Worm (Caenorhabditis elegans) whole organism, young adult: Measurements from ENCODE around the gene K05B2.2.

ENCODE experiments used
- K12H6.12 ChIP-seq: fragments of 200-800 bp; sonication (Bioruptor generic); optimal IDR thresholded peaks from 2 replicates; lab custom pipeline; 2018; ENCODE audit warnings: mild to moderate bottlenecking, missing genetic modification characterization, missing compliant biosample characterization
- ama-1 ChIP-seq, 3 experiments: fragments of 150-350 bp in 1 of 3; sonication (generic microtip) in 2 of 3; optimal IDR thresholded peaks; 2 replicates each; lab custom pipeline; 2014 to 2018; ENCODE audit warnings: missing biosample characterization in 2 of 3, missing genetic modification characterization in 2 of 3, missing genetic modification reagents in 2 of 3
- attf-3 ChIP-seq: fragments of 200-800 bp; sonication (Bioruptor generic); conservative IDR thresholded peaks from 2 replicates; pipeline ENCODE4 v1.3.6; 2022; ENCODE audit warnings: missing genetic modification reagents, missing genetic modification characterization, missing compliant biosample characterization
- die-1 ChIP-seq: sonication (generic microtip); optimal IDR thresholded peaks from 2 replicates; lab custom pipeline; 2016; ENCODE audit warnings: missing genotype, mild to moderate bottlenecking, missing genetic modification characterization, missing compliant biosample characterization
- hlh-26 ChIP-seq: fragments of 200-800 bp; sonication (Bioruptor generic); conservative IDR thresholded peaks from 2 replicates; pipeline ENCODE4 v1.3.6; 2022; ENCODE audit warnings: missing genetic modification reagents, missing genetic modification characterization, missing compliant biosample characterization
- hrde-1 ChIP-seq: sonication (generic microtip); optimal IDR thresholded peaks from 2 replicates; lab custom pipeline; 2016; ENCODE audit warnings: missing genetic modification characterization, mild to moderate bottlenecking, missing compliant biosample characterization, moderate library complexity, missing genotype, missing genetic modification reagents, borderline replicate concordance
- madf-3 ChIP-seq: fragments of 200-800 bp; sonication (Bioruptor generic); IDR thresholded peaks from 2 replicates; pipeline ENCODE4 v1.3.6; 2022; ENCODE audit warnings: missing genetic modification reagents, missing genetic modification characterization, missing compliant biosample characterization
- pbrm-1 ChIP-seq: fragments of 200-800 bp; sonication (Bioruptor generic); IDR thresholded peaks from 2 replicates; pipeline ENCODE4 v1.3.6; 2022; ENCODE audit warnings: missing genetic modification reagents, missing genetic modification characterization, missing compliant biosample characterization
- pha-4 ChIP-seq: fragments of 150-350 bp; sonication (generic microtip); optimal IDR thresholded peaks from 2 replicates; lab custom pipeline; 2014; ENCODE audit warnings: missing biosample characterization, missing genetic modification reagents, missing genetic modification characterization
- sea-2 ChIP-seq: fragments of 200-800 bp; sonication (Bioruptor generic); IDR thresholded peaks from 2 replicates; pipeline ENCODE4 v1.3.6; 2022; ENCODE audit warnings: missing genetic modification characterization, missing compliant biosample characterization
- tbx-9 ChIP-seq: sonication (generic microtip); optimal IDR thresholded peaks from 2 replicates; lab custom pipeline; 2016; ENCODE audit warnings: borderline replicate concordance, missing genetic modification characterization, inconsistent platforms, missing compliant biosample characterization
- zfh-2 ChIP-seq: fragments of 200-800 bp; sonication (Bioruptor generic); conservative IDR thresholded peaks from 2 replicates; pipeline ENCODE4 v1.3.6; 2022; ENCODE audit warnings: missing genetic modification reagents, missing genetic modification characterization, missing compliant biosample characterization

DNA sequence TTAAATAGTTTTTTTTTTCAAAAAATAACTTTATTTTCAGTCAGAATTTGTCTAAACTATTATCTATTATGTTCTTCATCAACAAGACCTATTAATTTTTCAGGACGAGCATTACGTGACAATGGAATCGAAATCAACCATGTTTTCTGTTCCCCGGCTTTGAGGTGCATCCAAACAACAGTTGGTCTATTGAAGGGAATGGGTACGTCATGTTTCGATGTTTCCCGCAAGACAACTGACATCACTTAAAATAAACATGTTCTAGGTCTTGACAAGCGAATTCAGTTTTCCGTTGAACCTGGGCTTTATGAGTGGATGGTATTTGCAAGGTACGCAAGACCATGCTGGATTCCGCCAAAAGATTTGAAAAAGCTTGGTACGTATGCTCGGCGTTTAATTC lies 10.7 kb upstream of the K05B2.2 start:
- TF ChIP-seq pbrm-1 (GFP tag; lab: Robert Waterston, UW): no peak
- TF ChIP-seq zfh-2 (GFP tag; lab: Robert Waterston, UW): no peak
- no peak for TF ChIP-seq madf-3
- no peak for TF ChIP-seq ama-1 (optimal IDR thresholded peaks at IDR 0.05; lab: Kevin White, UChicago)
- no peak for TF ChIP-seq ama-1 (GFP tag; optimal IDR thresholded peaks at IDR 0.05; lab: Kevin White, UChicago)
- TF ChIP-seq hrde-1 (tag; lab: Kevin White, UChicago): no peak
- no peak for TF ChIP-seq K12H6.12 (tag; lab: Kevin White, UChicago)
- TF ChIP-seq pha-4 (tag; lab: Kevin White, UChicago): no peak
- no peak for TF ChIP-seq sea-2 (GFP tag; lab: Robert Waterston, UW)
- no peak for TF ChIP-seq hlh-26
- TF ChIP-seq tbx-9: no peak
- no peak for TF ChIP-seq die-1 (tag; lab: Kevin White, UChicago)
- TF ChIP-seq attf-3 (GFP tag; lab: Robert Waterston, UW): no peak
